Fruit fly (Drosophila melanogaster): ENCODE data around the gene CG11658.

The CG11658 gene

DNA sequence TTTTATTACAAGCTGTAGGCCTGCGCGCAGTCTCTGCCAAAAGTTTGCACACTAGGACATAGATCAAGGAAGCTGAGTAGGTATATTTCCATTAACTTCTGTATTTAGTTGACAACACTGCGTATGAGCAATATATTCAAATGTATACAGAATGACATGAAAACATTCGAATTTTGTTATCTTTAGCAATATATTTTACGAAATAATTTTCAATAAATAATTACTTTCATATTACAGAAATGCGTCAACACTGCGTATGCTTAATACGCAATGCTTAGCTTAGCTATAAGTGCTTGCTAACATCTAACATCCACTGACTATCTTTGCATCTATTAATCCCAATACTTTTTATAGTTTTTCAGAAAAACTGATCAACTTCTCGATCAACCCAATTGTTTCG, 8.0 kb upstream of the CG11658 start:
- peak; percentile 56 for TF ChIP-seq Dfd (GFP tag; optimal IDR thresholded peaks at IDR 0.05)
- no peak for TF ChIP-seq Jra (GFP tag; optimal IDR thresholded peaks at IDR 0.05)

DNA sequence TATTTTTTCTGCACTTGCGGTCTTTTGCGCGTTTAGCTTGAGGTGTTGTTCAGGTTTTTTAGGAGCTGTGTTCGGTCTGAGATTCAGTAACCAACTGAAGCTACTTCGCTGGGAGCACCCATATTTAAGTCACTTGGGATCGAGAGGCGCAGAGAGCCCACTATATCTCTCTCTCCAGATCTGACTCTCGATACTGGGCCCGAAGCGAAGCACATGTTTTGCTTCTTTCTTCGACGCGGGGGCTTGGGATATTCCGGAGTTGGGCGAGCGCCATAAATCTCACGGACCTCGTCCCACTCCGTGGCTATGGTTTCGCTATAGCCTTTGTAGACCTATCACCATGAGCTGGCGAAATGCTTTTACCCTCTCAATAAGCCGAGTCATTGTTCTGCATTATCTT, 6.8 kb upstream of the CG11658 start, which contains the start of gene CG14132:
Gene CG14132 (minus strand): TSS at position 99 of the 400 bp plus-strand sequence.
- TF ChIP-seq Dif (GFP tag; optimal IDR thresholded peaks at IDR 0.05; ENCODE audit: partially characterized antibody), result peak; percentile 66
- peak; percentile 2 for TF ChIP-seq fru (GFP tag; optimal IDR thresholded peaks at IDR 0.05)
- no peak for TF ChIP-seq CrebA (GFP tag; optimal IDR thresholded peaks at IDR 0.05; ENCODE audit: borderline replicate concordance)
- TF ChIP-seq sv (GFP tag; optimal IDR thresholded peaks at IDR 0.05), result no peak
- no peak for TF ChIP-seq Rel (GFP tag; optimal IDR thresholded peaks at IDR 0.05)
- peak; percentile 3 for TF ChIP-seq Rel (tag; optimal IDR thresholded peaks at IDR 0.05)
- peak; percentile 11 to 34 for TF ChIP-seq dl (GFP tag; optimal IDR thresholded peaks at IDR 0.05; ENCODE audit: insufficient read depth in 1 of 2, partially characterized antibody in 2 of 2)
- TF ChIP-seq N (GFP tag; optimal IDR thresholded peaks at IDR 0.05), result no peak
- no peak for TF ChIP-seq dsf (GFP tag; optimal IDR thresholded peaks at IDR 0.05; ENCODE audit: borderline replicate concordance)
- no peak for TF ChIP-seq CG9705 (GFP tag; optimal IDR thresholded peaks at IDR 0.05)
- TF ChIP-seq jim (GFP tag; optimal IDR thresholded peaks at IDR 0.05), result no peak
- TF ChIP-seq pan (optimal IDR thresholded peaks at IDR 0.05), result no peak

DNA sequence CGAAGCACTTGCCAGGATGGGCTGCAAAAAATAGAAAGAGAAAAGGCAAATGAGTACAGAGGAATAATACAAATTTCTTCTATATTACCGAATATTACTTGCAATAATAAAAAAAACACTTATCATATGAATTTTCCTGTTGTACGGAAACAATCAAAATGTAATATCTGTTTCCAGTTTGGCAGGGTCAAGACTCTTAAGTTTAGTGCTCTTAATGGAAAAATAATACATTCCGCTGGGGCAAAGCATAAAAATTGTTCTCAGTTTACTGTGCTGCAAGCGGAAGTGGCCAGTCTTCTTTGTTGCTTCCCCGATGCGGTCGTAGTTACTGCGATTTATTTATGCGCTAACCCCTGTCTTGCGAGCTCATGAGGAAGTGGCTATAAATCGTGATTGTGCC, 4.5 kb upstream of the CG11658 start:
- TF ChIP-seq dsf (GFP tag; optimal IDR thresholded peaks at IDR 0.05; ENCODE audit: borderline replicate concordance) (no peak), br (GFP tag; optimal IDR thresholded peaks at IDR 0.05) (no peak), woc (GFP tag; optimal IDR thresholded peaks at IDR 0.05) (no peak), Jra (GFP tag; optimal IDR thresholded peaks at IDR 0.05) (no peak), CG32264 (GFP tag; optimal IDR thresholded peaks at IDR 0.05) (no peak), Mio (GFP tag; optimal IDR thresholded peaks at IDR 0.05) (no peak), dl (GFP tag; optimal IDR thresholded peaks at IDR 0.05; ENCODE audit: insufficient read depth in 1 of 2, partially characterized antibody in 2 of 2) (no peak), CG9705 (GFP tag; optimal IDR thresholded peaks at IDR 0.05) (no peak), Dfd (GFP tag; optimal IDR thresholded peaks at IDR 0.05) (no peak)

DNA sequence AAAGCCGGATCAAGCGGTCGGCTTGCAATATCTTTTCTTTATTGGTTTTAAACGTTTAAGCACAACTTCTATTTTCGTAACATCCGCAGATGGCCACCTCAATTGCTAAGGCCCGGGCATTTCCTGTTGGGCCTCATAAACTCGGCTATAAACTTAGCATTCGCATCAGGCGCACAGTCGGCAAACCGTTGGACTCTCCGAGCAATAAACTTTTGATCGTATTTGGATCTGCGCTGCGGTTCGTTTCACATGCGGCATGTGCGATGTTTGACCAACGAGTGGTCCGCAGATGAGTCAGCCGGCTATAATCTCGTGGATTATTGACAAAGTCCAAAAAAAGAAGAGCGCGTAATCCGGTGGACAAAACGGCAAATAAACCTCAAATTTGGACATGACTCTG, 3.4 kb upstream of the CG11658 start:
- TF ChIP-seq woc (GFP tag; optimal IDR thresholded peaks at IDR 0.05) (no peak), usp (GFP tag; optimal IDR thresholded peaks at IDR 0.05) (no peak), CrebA (GFP tag; optimal IDR thresholded peaks at IDR 0.05; ENCODE audit: borderline replicate concordance) (no peak), dmrt93B (GFP tag; optimal IDR thresholded peaks at IDR 0.05) (no peak), sage (GFP tag; optimal IDR thresholded peaks at IDR 0.05) (no peak), lola (GFP tag; optimal IDR thresholded peaks at IDR 0.05) (no peak), pan (optimal IDR thresholded peaks at IDR 0.05) (no peak), Abd-B (GFP tag; optimal IDR thresholded peaks at IDR 0.05) (no peak), CG32264 (GFP tag; optimal IDR thresholded peaks at IDR 0.05) (no peak), dl (GFP tag; optimal IDR thresholded peaks at IDR 0.05; ENCODE audit: insufficient read depth in 1 of 2, partially characterized antibody in 2 of 2) (no peak), Jra (GFP tag; optimal IDR thresholded peaks at IDR 0.05) (no peak), GATAd (GFP tag; optimal IDR thresholded peaks at IDR 0.05) (no peak), Hr83 (GFP tag; optimal IDR thresholded peaks at IDR 0.05; ENCODE audit: poor library complexity, severe bottlenecking) (no peak)

DNA sequence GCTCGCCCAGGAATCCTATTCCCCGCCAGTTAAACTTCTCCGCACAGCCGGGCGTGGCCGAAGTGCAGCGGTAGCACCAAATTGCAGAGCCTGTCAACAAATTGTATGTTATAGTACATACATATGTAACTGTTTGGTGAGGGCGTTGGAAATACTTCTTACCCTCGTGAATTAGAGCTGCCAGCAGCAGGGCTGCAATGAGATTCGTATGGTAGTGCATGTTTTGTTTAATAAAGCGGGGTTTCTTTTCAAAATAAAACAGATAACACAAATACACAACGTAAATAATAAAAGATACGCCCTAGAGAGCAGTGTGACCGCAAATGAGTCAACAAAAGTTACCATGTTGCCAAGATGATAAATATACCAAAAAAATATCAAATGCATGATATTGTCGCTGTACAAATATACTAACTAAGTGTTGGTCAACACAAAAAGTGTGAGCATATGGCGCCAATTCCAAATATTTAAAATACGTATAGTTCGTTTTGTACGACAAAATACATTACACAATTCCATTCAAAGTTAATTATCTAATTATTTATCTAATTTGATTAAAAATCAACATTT, 2.8 kb upstream of the CG11658 start, which contains the start of gene crim:
Gene crim (minus strand): TSS at position 328 of the 570 bp plus-strand sequence.
- TF ChIP-seq dmrt93B (GFP tag; optimal IDR thresholded peaks at IDR 0.05), result no peak
- peak; percentile 31 for TF ChIP-seq Jra (GFP tag; optimal IDR thresholded peaks at IDR 0.05)
- TF ChIP-seq CG9705 (GFP tag; optimal IDR thresholded peaks at IDR 0.05), result no peak
- TF ChIP-seq usp (GFP tag; optimal IDR thresholded peaks at IDR 0.05), result no peak
- no peak for TF ChIP-seq Myc (optimal IDR thresholded peaks at IDR 0.05)
- TF ChIP-seq brk (GFP tag; optimal IDR thresholded peaks at IDR 0.05), result peak; percentile 74
- TF ChIP-seq Vsx2 (GFP tag; optimal IDR thresholded peaks at IDR 0.05; ENCODE audit: partially characterized antibody), result no peak
- peak; percentile 30 for TF ChIP-seq CG32264 (GFP tag; optimal IDR thresholded peaks at IDR 0.05)
- no peak for TF ChIP-seq HLH106 (tag; optimal IDR thresholded peaks at IDR 0.05)
- no peak for TF ChIP-seq Sp1 (GFP tag; optimal IDR thresholded peaks at IDR 0.05)
- no peak for TF ChIP-seq psq (GFP tag; optimal IDR thresholded peaks at IDR 0.05)
- TF ChIP-seq ey (GFP tag; optimal IDR thresholded peaks at IDR 0.05), result no peak
- no peak for TF ChIP-seq sv (GFP tag; optimal IDR thresholded peaks at IDR 0.05)
- no peak for TF ChIP-seq sage (GFP tag; optimal IDR thresholded peaks at IDR 0.05)
- TF ChIP-seq Mio (GFP tag; optimal IDR thresholded peaks at IDR 0.05), result no peak
- TF ChIP-seq h (GFP tag; optimal IDR thresholded peaks at IDR 0.05), result peak; percentile 38
- no peak for TF ChIP-seq Dif (GFP tag; optimal IDR thresholded peaks at IDR 0.05; ENCODE audit: partially characterized antibody)
- no peak for TF ChIP-seq br (GFP tag; optimal IDR thresholded peaks at IDR 0.05)
- TF ChIP-seq Hnf4 (GFP tag; optimal IDR thresholded peaks at IDR 0.05), result peak; percentile 71
- TF ChIP-seq foxo (GFP tag; optimal IDR thresholded peaks at IDR 0.05), result peak in 1 of 2 experiments; percentile 12
- no peak for TF ChIP-seq lola (GFP tag; optimal IDR thresholded peaks at IDR 0.05)
- peak; percentile 21 for TF ChIP-seq fru (GFP tag; optimal IDR thresholded peaks at IDR 0.05)
- TF ChIP-seq Rel (GFP tag; optimal IDR thresholded peaks at IDR 0.05), result no peak
- peak; percentile 21 for TF ChIP-seq Rel (tag; optimal IDR thresholded peaks at IDR 0.05)
- TF ChIP-seq tai (GFP tag; optimal IDR thresholded peaks at IDR 0.05), result peak; percentile 58
- TF ChIP-seq GATAd (GFP tag; optimal IDR thresholded peaks at IDR 0.05), result no peak
- no peak for TF ChIP-seq Dfd (GFP tag; optimal IDR thresholded peaks at IDR 0.05)

All from whole organism, wandering third instar larva.